Fruit fly (Drosophila melanogaster): ENCODE measurements around the gene GckIII.

The GckIII gene

dm6 chr3R:17081359-17081935 is 3.9 kb upstream of the GckIII start (continued):
- TF ChIP-seq Ssrp (tag; optimal IDR thresholded peaks at IDR 0.05) (peak; percentile 42), schlank (tag; optimal IDR thresholded peaks at IDR 0.05) (no peak), eve (GFP tag; optimal IDR thresholded peaks at IDR 0.05) (no peak), tup (GFP tag; optimal IDR thresholded peaks at IDR 0.05) (no peak), D (optimal IDR thresholded peaks at IDR 0.05) (no peak), D (GFP tag; optimal IDR thresholded peaks at IDR 0.05) (peak; percentile 12), dan (GFP tag; IDR thresholded peaks at IDR 0.05) (no peak), Pdp1 (GFP tag; optimal IDR thresholded peaks at IDR 0.05) (no peak), unc-4 (GFP tag; IDR thresholded peaks at IDR 0.05; ENCODE audit: partially characterized antibody) (no peak), Trl (optimal IDR thresholded peaks at IDR 0.05) (no peak), Trl (GFP tag; optimal IDR thresholded peaks at IDR 0.05) (no peak), HmgD (GFP tag; optimal IDR thresholded peaks at IDR 0.05) (no peak), D19B (GFP tag; optimal IDR thresholded peaks at IDR 0.05) (no peak), ssp (GFP tag; IDR thresholded peaks at IDR 0.05) (no peak), pan (optimal IDR thresholded peaks at IDR 0.05) (no peak), pan (GFP tag; optimal IDR thresholded peaks at IDR 0.05 in 1 of 2, IDR thresholded peaks at IDR 0.05 in 1 of 2) (no peak), CG2199 (GFP tag; IDR thresholded peaks at IDR 0.05) (no peak), CG8388 (GFP tag; optimal IDR thresholded peaks at IDR 0.05) (peak; percentile 34), Nf-YC (tag; optimal IDR thresholded peaks at IDR 0.05) (no peak), Dll (GFP tag; IDR thresholded peaks at IDR 0.05; ENCODE audit: partially characterized antibody) (no peak), CG16813 (GFP tag; IDR thresholded peaks at IDR 0.05; ENCODE audit: partially characterized antibody) (no peak), usp (GFP tag; optimal IDR thresholded peaks at IDR 0.05) (no peak), Chrac-16 (GFP tag; optimal IDR thresholded peaks at IDR 0.05) (no peak), CG1792 (GFP tag; optimal IDR thresholded peaks at IDR 0.05) (no peak), peb (GFP tag; IDR thresholded peaks at IDR 0.05) (no peak), nmo (GFP tag; optimal IDR thresholded peaks at IDR 0.05) (peak; percentile 53), gce (GFP tag; IDR thresholded peaks at IDR 0.05) (no peak), da (GFP tag; optimal IDR thresholded peaks at IDR 0.05) (no peak), CG4404 (GFP tag; IDR thresholded peaks at IDR 0.05) (no peak), CG6272 (GFP tag; IDR thresholded peaks at IDR 0.05) (no peak), CG2120 (GFP tag; optimal IDR thresholded peaks at IDR 0.05) (no peak), CG9797 (GFP tag; optimal IDR thresholded peaks at IDR 0.05) (no peak), gt (GFP tag; IDR thresholded peaks at IDR 0.05) (no peak), Mrtf (GFP tag; IDR thresholded peaks at IDR 0.05) (no peak), Max (GFP tag; optimal IDR thresholded peaks at IDR 0.05) (no peak), ase (GFP tag; IDR thresholded peaks at IDR 0.05) (no peak), CG10274 (GFP tag; optimal IDR thresholded peaks at IDR 0.05) (no peak), Lpt (GFP tag; optimal IDR thresholded peaks at IDR 0.05) (no peak), CG6813 (GFP tag; optimal IDR thresholded peaks at IDR 0.05) (no peak), lbe (GFP tag; optimal IDR thresholded peaks at IDR 0.05) (no peak), Tbp (GFP tag; optimal IDR thresholded peaks at IDR 0.05) (no peak), CG3281 (GFP tag; optimal IDR thresholded peaks at IDR 0.05) (no peak), lab (GFP tag; optimal IDR thresholded peaks at IDR 0.05) (no peak), Rx (GFP tag; IDR thresholded peaks at IDR 0.05) (no peak), CHES-1-like (GFP tag; optimal IDR thresholded peaks at IDR 0.05) (no peak), cwo (GFP tag; optimal IDR thresholded peaks at IDR 0.05) (no peak), CG2129 (GFP tag; IDR thresholded peaks at IDR 0.05; ENCODE audit: partially characterized antibody) (no peak), hth (optimal IDR thresholded peaks at IDR 0.05) (no peak), CoRest (tag; optimal IDR thresholded peaks at IDR 0.05) (peak; percentile 30), CG1024 (GFP tag; IDR thresholded peaks at IDR 0.05) (no peak), NK7.1 (GFP tag; optimal IDR thresholded peaks at IDR 0.05) (no peak), jigr1 (GFP tag; IDR thresholded peaks at IDR 0.05) (no peak), CG5180 (GFP tag; optimal IDR thresholded peaks at IDR 0.05) (no peak)
